Worm (Caenorhabditis elegans) whole organism, L1 larva: ENCODE measurements around the gene syf-2.

Experiments used
- C04F5.9 ChIP-seq: sonication (generic microtip); optimal IDR thresholded peaks from 2 replicates; lab custom pipeline; 2016; ENCODE audit warnings: missing genetic modification characterization, missing compliant biosample characterization
- Y116A8C.19 ChIP-seq: sonication (generic microtip); optimal IDR thresholded peaks from 2 replicates; lab custom pipeline; 2016; ENCODE audit warnings: missing compliant biosample characterization, missing genetic modification characterization, borderline replicate concordance
- alr-1 ChIP-seq: fragments of 200-800 bp; sonication (Bioruptor generic); optimal IDR thresholded peaks from 2 replicates; lab custom pipeline; 2018; ENCODE audit warnings: borderline replicate concordance, mild to moderate bottlenecking, missing genetic modification characterization, missing compliant biosample characterization
- aly-2 ChIP-seq: fragments of 150-350 bp; optimal IDR thresholded peaks from 2 replicates; lab custom pipeline; 2014; ENCODE audit warnings: missing biosample characterization, missing genetic modification characterization
- ceh-63 ChIP-seq: fragments of 200-800 bp; sonication (Bioruptor generic); optimal IDR thresholded peaks from 2 replicates; lab custom pipeline; 2018; ENCODE audit warnings: mild to moderate bottlenecking, missing genetic modification characterization, missing compliant biosample characterization
- dpl-1 ChIP-seq, 3 experiments: fragments of 150-350 bp in 2 of 3; sonication (generic microtip) in 1 of 3; optimal IDR thresholded peaks; 2 replicates each; lab custom pipeline; 2014 to 2017; ENCODE audit warnings: missing biosample characterization in 3 of 3, missing genetic modification characterization in 3 of 3, missing genetic modification reagents in 3 of 3
- dsc-1 ChIP-seq: sonication (generic microtip); optimal IDR thresholded peaks from 2 replicates; lab custom pipeline; 2016; ENCODE audit warnings: mild to moderate bottlenecking, missing genetic modification characterization, missing compliant biosample characterization
- efl-1 ChIP-seq, 4 experiments: fragments of 150-350 bp; optimal IDR thresholded peaks in 3 of 4; peaks in 1 of 4; 1 replicate in 1 of 4; 2 replicates in 3 of 4; lab custom pipeline; 2014; ENCODE audit warnings: missing biosample characterization in 2 of 4, missing genetic modification characterization in 2 of 4, missing genetic modification reagents in 2 of 4
- efl-3 ChIP-seq: fragments of 200-800 bp; sonication (Bioruptor generic); optimal IDR thresholded peaks from 2 replicates; lab custom pipeline; 2018; ENCODE audit warnings: mild to moderate bottlenecking, missing genetic modification characterization, missing compliant biosample characterization
- egl-27 ChIP-seq, 2 experiments: fragments of 150-350 bp in 1 of 2; sonication (generic microtip); optimal IDR thresholded peaks; 3 replicates each; lab custom pipeline; 2017 to 2018; ENCODE audit warnings: missing biosample characterization in 2 of 2, missing genetic modification characterization in 2 of 2, missing genetic modification reagents in 2 of 2
- elt-2 ChIP-seq: sonication (generic microtip); optimal IDR thresholded peaks from 2 replicates; lab custom pipeline; 2016; ENCODE audit warnings: missing genetic modification characterization, mild to moderate bottlenecking, inconsistent platforms, missing compliant biosample characterization, missing genetic modification reagents
- elt-3 ChIP-seq, 6 experiments: fragments of 150-350 bp in 1 of 6; sonication (generic microtip); optimal IDR thresholded peaks; 2 replicates each; lab custom pipeline; 2017 to 2018; ENCODE audit warnings: missing biosample characterization in 6 of 6, missing genetic modification characterization in 6 of 6, inconsistent platforms in 1 of 6
- fkh-10 ChIP-seq: sonication (generic microtip); optimal IDR thresholded peaks from 2 replicates; lab custom pipeline; 2017; ENCODE audit warnings: missing biosample characterization, missing genetic modification reagents, missing genetic modification characterization
- fkh-4 ChIP-seq: sonication (generic microtip); optimal IDR thresholded peaks from 2 replicates; lab custom pipeline; 2016; ENCODE audit warnings: missing compliant biosample characterization, missing genetic modification characterization, borderline replicate concordance
- grh-1 ChIP-seq: fragments of 200-800 bp; sonication (Bioruptor generic); IDR thresholded peaks from 2 replicates; pipeline ENCODE4 v1.3.6; 2022; ENCODE audit warnings: missing genetic modification reagents, missing genetic modification characterization, missing compliant biosample characterization
- hpl-2 ChIP-seq: fragments of 150-350 bp; optimal IDR thresholded peaks from 2 replicates; lab custom pipeline; 2014; ENCODE audit warnings: missing biosample characterization, missing genetic modification reagents, missing genetic modification characterization
- irx-1 ChIP-seq: sonication (generic microtip); optimal IDR thresholded peaks from 2 replicates; lab custom pipeline; 2016; ENCODE audit warnings: missing genetic modification characterization, missing compliant biosample characterization
- jun-1 ChIP-seq: fragments of 150-350 bp; optimal IDR thresholded peaks from 2 replicates; lab custom pipeline; 2014; ENCODE audit warnings: missing biosample characterization, missing genetic modification reagents, missing genetic modification characterization
- lin-13 ChIP-seq: fragments of 150-350 bp; optimal IDR thresholded peaks from 2 replicates; lab custom pipeline; 2014; ENCODE audit warnings: missing biosample characterization, missing genetic modification reagents, missing genetic modification characterization
- lin-15B ChIP-seq: fragments of 150-350 bp; sonication (generic microtip); optimal IDR thresholded peaks from 3 replicates; lab custom pipeline; 2014; ENCODE audit warnings: missing biosample characterization, missing genetic modification characterization
- lin-35 ChIP-seq, 2 experiments: fragments of 150-350 bp; optimal IDR thresholded peaks; 2 replicates each; lab custom pipeline; 2014; ENCODE audit warnings: missing biosample characterization in 2 of 2, missing genetic modification characterization in 2 of 2, missing genetic modification reagents in 2 of 2
- lir-3 ChIP-seq: sonication (generic microtip); optimal IDR thresholded peaks from 2 replicates; lab custom pipeline; 2016; ENCODE audit warnings: mild to moderate bottlenecking, missing genetic modification characterization, moderate library complexity, missing compliant biosample characterization; ENCODE audit not compliant: poor library complexity
- lsy-2 ChIP-seq, 2 experiments: fragments of 150-350 bp; optimal IDR thresholded peaks; 2 replicates each; lab custom pipeline; 2014; ENCODE audit warnings: missing biosample characterization in 2 of 2, missing genetic modification characterization in 2 of 2
- mab-9 ChIP-seq: fragments of 200-800 bp; sonication (Bioruptor generic); IDR thresholded peaks from 2 replicates; pipeline ENCODE4 v1.3.6; 2022; ENCODE audit warnings: missing genetic modification reagents, missing genetic modification characterization, missing compliant biosample characterization
- mef-2 ChIP-seq: fragments of 150-350 bp; optimal IDR thresholded peaks from 2 replicates; lab custom pipeline; 2014; ENCODE audit warnings: missing biosample characterization, missing genetic modification characterization
- mep-1 ChIP-seq: fragments of 150-350 bp; optimal IDR thresholded peaks from 2 replicates; lab custom pipeline; 2014; ENCODE audit warnings: missing biosample characterization, missing genetic modification characterization
- nhr-12 ChIP-seq: sonication (generic microtip); optimal IDR thresholded peaks from 2 replicates; lab custom pipeline; 2017; ENCODE audit warnings: missing biosample characterization, missing genetic modification characterization
- nhr-28 ChIP-seq: fragments of 150-350 bp; optimal IDR thresholded peaks from 2 replicates; lab custom pipeline; 2014; ENCODE audit warnings: missing biosample characterization, missing genetic modification characterization
- nhr-47 ChIP-seq: sonication (generic microtip); optimal IDR thresholded peaks from 2 replicates; lab custom pipeline; 2016; ENCODE audit warnings: mild to moderate bottlenecking, missing genetic modification characterization, moderate library complexity, missing compliant biosample characterization
- nhr-76 ChIP-seq: sonication (generic microtip); optimal IDR thresholded peaks from 2 replicates; lab custom pipeline; 2017; ENCODE audit warnings: missing biosample characterization, missing genetic modification characterization
- nhr-84 ChIP-seq: sonication (generic microtip); optimal IDR thresholded peaks from 2 replicates; lab custom pipeline; 2017; ENCODE audit warnings: missing biosample characterization, missing genetic modification characterization
- pax-3 ChIP-seq: fragments of 200-800 bp; sonication (Bioruptor generic); optimal IDR thresholded peaks from 2 replicates; lab custom pipeline; 2018; ENCODE audit warnings: mild to moderate bottlenecking, missing genetic modification characterization, moderate library complexity, missing compliant biosample characterization
- skn-1 ChIP-seq: fragments of 150-350 bp; optimal IDR thresholded peaks from 2 replicates; lab custom pipeline; 2014; ENCODE audit warnings: missing biosample characterization, missing genetic modification characterization
- snu-23 ChIP-seq: sonication (generic microtip); optimal IDR thresholded peaks from 2 replicates; lab custom pipeline; 2016; ENCODE audit warnings: missing genetic modification characterization, missing compliant biosample characterization
- sptf-1 ChIP-seq: fragments of 150-350 bp; optimal IDR thresholded peaks from 2 replicates; lab custom pipeline; 2014; ENCODE audit warnings: missing biosample characterization, missing genetic modification characterization
- sup-37 ChIP-seq: fragments of 200-800 bp; sonication (Bioruptor generic); optimal IDR thresholded peaks from 2 replicates; lab custom pipeline; 2018; ENCODE audit warnings: mild to moderate bottlenecking, missing genetic modification characterization, missing compliant biosample characterization
- swsn-7 ChIP-seq: sonication (generic microtip); optimal IDR thresholded peaks from 2 replicates; lab custom pipeline; 2016; ENCODE audit warnings: missing genetic modification characterization, missing compliant biosample characterization
- tlp-1 ChIP-seq: fragments of 150-350 bp; optimal IDR thresholded peaks from 2 replicates; lab custom pipeline; 2014; ENCODE audit warnings: missing biosample characterization, missing genetic modification characterization
- unc-98 ChIP-seq: fragments of 200-800 bp; sonication (Bioruptor generic); IDR thresholded peaks from 2 replicates; pipeline ENCODE4 v1.3.6; 2022; ENCODE audit warnings: missing genetic modification characterization, missing compliant biosample characterization
- vab-15 ChIP-seq: sonication (generic microtip); optimal IDR thresholded peaks from 2 replicates; lab custom pipeline; 2017; ENCODE audit warnings: missing genotype, mild to moderate bottlenecking, missing genetic modification characterization, missing compliant biosample characterization
- zip-4 ChIP-seq: fragments of 200-800 bp; sonication (Bioruptor generic); optimal IDR thresholded peaks from 2 replicates; lab custom pipeline; 2018; ENCODE audit warnings: mild to moderate bottlenecking, missing genetic modification characterization, moderate library complexity, missing compliant biosample characterization
- ztf-4 ChIP-seq: fragments of 150-350 bp; optimal IDR thresholded peaks from 2 replicates; lab custom pipeline; 2014; ENCODE audit warnings: missing biosample characterization, missing genetic modification characterization

Gene syf-2

DNA sequence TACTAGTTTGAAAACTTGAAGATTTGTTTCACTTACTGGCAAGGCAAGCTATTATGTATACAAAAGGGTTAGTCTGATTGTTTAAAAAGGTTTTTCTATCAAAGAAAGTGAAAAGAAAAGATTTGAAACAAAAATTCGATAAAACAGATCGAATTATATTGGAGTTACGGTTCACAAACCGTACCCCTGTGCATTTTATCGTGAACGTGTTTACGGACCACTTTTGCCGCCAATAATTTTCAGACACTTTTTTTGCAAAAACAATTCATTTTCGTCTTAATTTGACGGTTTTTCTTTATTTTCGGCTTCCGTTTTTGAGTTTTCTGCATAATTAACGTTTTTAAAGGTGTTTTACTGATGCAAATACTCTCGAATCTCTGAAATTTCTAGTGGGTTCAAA, 3.4 kb upstream of the syf-2 start:
- TF ChIP-seq tlp-1 (tag; lab: Kevin White, UChicago): no peak
- no peak for TF ChIP-seq lsy-2 (tag; optimal IDR thresholded peaks at IDR 0.05; lab: Kevin White, UChicago)
- no peak for TF ChIP-seq nhr-47 (tag; lab: Kevin White, UChicago)
- TF ChIP-seq lin-35 (GFP tag; optimal IDR thresholded peaks at IDR 0.05; lab: Kevin White, UChicago): no peak
- TF ChIP-seq lin-13 (GFP tag; lab: Kevin White, UChicago): no peak

DNA sequence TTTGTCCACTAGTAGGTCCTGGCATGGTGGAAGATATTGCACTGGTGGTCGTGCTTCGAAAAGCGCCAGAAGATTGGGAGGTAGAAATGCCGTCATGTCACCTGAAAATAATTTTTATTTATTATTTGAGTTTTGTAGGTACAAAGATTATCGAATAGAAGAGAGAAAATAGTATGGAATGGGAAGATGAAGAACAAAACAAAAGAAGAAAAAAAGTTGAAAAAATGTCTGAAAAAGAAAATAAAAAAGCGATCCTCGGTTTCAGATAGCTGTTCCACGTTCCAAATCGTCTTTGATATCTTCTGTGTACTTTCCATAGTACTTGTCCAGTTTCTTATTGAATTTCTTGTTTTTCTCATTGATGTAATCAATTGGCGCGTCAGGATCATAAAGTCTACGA, 860 bp downstream of the syf-2 start, which contains the start of gene rnp-7:
Gene rnp-7 (minus strand): TSS at position 101 of the 400 bp plus-strand sequence.
- TF ChIP-seq sup-37 (GFP tag; lab: Kevin White, UChicago) (no peak), nhr-28 (tag; lab: Kevin White, UChicago) (no peak), efl-1 (optimal IDR thresholded peaks at IDR 0.05; lab: Kevin White, UChicago) (no peak), efl-1 (GFP tag; optimal IDR thresholded peaks at IDR 0.05 in 1 of 2; lab: Kevin White, UChicago) (peak in 1 of 2 experiments; percentile 59), fkh-4 (tag; lab: Kevin White, UChicago) (no peak), hpl-2 (GFP tag; lab: Kevin White, UChicago) (no peak)
- TF ChIP-seq, all 84 proteins: peak for 1

DNA sequence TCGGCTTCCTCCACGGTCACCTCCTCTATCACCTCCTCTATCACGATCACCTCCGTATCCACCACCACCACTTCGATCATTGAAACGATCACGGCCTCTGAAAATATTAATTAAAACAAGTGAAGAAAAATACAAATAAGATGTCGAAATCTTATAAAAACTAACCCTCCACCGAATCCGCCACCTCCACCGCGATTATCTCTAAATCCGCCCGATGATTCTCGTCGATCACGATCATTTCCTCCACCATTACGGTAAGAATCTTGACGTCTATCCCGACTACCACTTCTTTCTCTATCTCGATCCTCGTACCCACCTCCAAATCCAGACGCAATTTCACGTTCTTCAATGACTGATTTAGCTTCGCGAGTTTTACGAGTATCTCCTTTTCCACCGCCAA, 2.7 kb downstream of the syf-2 start:
- TF ChIP-seq pax-3 (tag; lab: Kevin White, UChicago): no peak
- no peak for TF ChIP-seq mep-1
- TF ChIP-seq grh-1 (GFP tag; lab: Robert Waterston, UW): no peak
- TF ChIP-seq nhr-84: no peak
- no peak for TF ChIP-seq alr-1 (tag; lab: Kevin White, UChicago)
- no peak for TF ChIP-seq lir-3 (tag; lab: Kevin White, UChicago)
- TF ChIP-seq fkh-4 (tag; lab: Kevin White, UChicago): no peak
- TF ChIP-seq jun-1 (tag; lab: Kevin White, UChicago): no peak
- no peak for TF ChIP-seq aly-2 (tag; lab: Kevin White, UChicago)
- no peak for TF ChIP-seq ztf-4 (tag; lab: Kevin White, UChicago)
- no peak for TF ChIP-seq Y116A8C.19 (tag; lab: Kevin White, UChicago)
- TF ChIP-seq efl-3 (GFP tag; lab: Kevin White, UChicago): no peak
- TF ChIP-seq efl-1 (optimal IDR thresholded peaks at IDR 0.05; lab: Kevin White, UChicago): no peak
- no peak for TF ChIP-seq efl-1 (GFP tag; optimal IDR thresholded peaks at IDR 0.05 in 1 of 2; lab: Kevin White, UChicago)
- no peak for TF ChIP-seq swsn-7 (tag; lab: Kevin White, UChicago)
- TF ChIP-seq elt-3 (tag; optimal IDR thresholded peaks at IDR 0.05; lab: Kevin White, UChicago): no peak
- no peak for TF ChIP-seq dpl-1 (GFP tag; optimal IDR thresholded peaks at IDR 0.05; lab: Kevin White, UChicago)
- TF ChIP-seq irx-1 (tag; lab: Kevin White, UChicago): no peak
- no peak for TF ChIP-seq mef-2 (tag; lab: Kevin White, UChicago)

DNA sequence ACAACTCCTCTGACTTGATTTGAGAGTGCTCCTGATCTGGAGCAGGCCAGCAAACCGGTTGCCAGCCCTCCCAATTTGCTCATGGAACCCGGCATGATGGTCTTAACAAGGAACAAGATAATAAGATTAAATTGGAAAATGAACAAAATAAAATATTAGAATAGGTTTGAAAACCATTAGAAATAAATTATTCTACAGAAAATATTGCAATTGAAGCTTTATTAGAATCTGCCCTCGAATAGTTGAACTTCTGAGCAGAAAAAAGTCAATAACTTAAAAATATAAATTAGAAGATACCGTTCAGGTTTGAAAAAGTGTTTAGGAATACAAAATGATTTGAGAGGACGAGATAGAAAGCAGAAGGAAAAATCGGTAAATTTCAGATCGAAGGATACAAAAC, 3.2 kb downstream of the syf-2 start, which contains the start of gene nuo-4:
Gene nuo-4 (minus strand): TSS at position 101 of the 400 bp plus-strand sequence.
- no peak for TF ChIP-seq sptf-1 (tag; lab: Kevin White, UChicago)
- no peak for TF ChIP-seq vab-15 (tag; lab: Kevin White, UChicago)
- no peak for TF ChIP-seq skn-1 (tag; lab: Kevin White, UChicago)
- TF ChIP-seq elt-2 (tag; lab: Kevin White, UChicago): no peak
- no peak for TF ChIP-seq mab-9 (GFP tag; lab: Robert Waterston, UW)
- no peak for TF ChIP-seq ceh-63 (GFP tag; lab: Kevin White, UChicago)
- TF ChIP-seq pax-3 (tag; lab: Kevin White, UChicago): no peak
- TF ChIP-seq nhr-76 (tag; lab: Kevin White, UChicago): no peak

DNA sequence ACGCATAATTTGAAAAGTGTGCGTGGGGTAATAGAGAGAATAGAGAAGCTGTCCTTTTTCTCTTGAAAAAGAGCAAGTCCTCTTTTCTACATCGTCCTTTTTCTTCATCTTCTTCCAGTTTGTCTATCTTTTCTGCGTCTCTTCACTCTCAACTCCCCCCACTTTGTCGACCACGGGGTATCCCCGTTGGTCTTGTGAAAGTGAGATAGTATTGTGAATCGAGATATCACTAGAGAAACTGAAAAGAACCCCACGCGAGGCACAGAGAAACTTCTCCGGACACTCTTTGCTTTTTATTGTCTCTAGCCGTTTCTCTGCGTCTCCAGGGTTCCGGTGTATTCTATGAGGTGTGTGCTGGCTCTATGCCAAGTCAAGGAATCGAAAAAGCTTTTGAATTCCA, 6.3 kb downstream of the syf-2 start:
- TF ChIP-seq egl-27 (tag; optimal IDR thresholded peaks at IDR 0.05; lab: Kevin White, UChicago) (peak; percentile 100), pax-3 (tag; lab: Kevin White, UChicago) (peak; percentile 82), aly-2 (tag; lab: Kevin White, UChicago) (peak; percentile 69), C04F5.9 (tag; lab: Kevin White, UChicago) (peak; percentile 43), zip-4 (peak; percentile 49), lin-15B (tag; lab: Kevin White, UChicago) (peak; percentile 66), nhr-84 (no peak), nhr-28 (tag; lab: Kevin White, UChicago) (no peak), dsc-1 (tag; lab: Kevin White, UChicago) (peak; percentile 86), nhr-47 (tag; lab: Kevin White, UChicago) (peak; percentile 95), fkh-4 (tag; lab: Kevin White, UChicago) (peak; percentile 13), mef-2 (tag; lab: Kevin White, UChicago) (no peak), nhr-76 (tag; lab: Kevin White, UChicago) (no peak), fkh-10 (GFP tag; lab: Kevin White, UChicago) (peak; percentile 91), unc-98 (peak; percentile 71), nhr-12 (tag; lab: Kevin White, UChicago) (no peak), hpl-2 (GFP tag; lab: Kevin White, UChicago) (peak; percentile 75), snu-23 (GFP tag; lab: Kevin White, UChicago) (peak; percentile 97), elt-2 (tag; lab: Kevin White, UChicago) (peak; percentile 80)
